Worm (Caenorhabditis elegans) whole organism, mixed stage, embryonic: Measurements from ENCODE around the gene sri-4.

ENCODE experiments used
- drap-1 ChIP-seq: fragments of 200-800 bp; sonication (Bioruptor generic); optimal IDR thresholded peaks from 3 replicates; lab custom pipeline; 2018; ENCODE audit warnings: mild to moderate bottlenecking, missing genetic modification characterization, missing compliant biosample characterization
- lin-32 ChIP-seq: fragments of 200-800 bp; sonication (Bioruptor generic); optimal IDR thresholded peaks from 2 replicates; lab custom pipeline; 2018; ENCODE audit warnings: mild to moderate bottlenecking, missing genetic modification characterization, missing compliant biosample characterization
- lsy-2 ChIP-seq: fragments of 150-350 bp; optimal IDR thresholded peaks from 2 replicates; lab custom pipeline; 2014; ENCODE audit warnings: missing biosample characterization, missing genetic modification characterization
- mep-1 ChIP-seq: fragments of 150-350 bp; optimal IDR thresholded peaks from 2 replicates; lab custom pipeline; 2017; ENCODE audit warnings: missing biosample characterization, missing genetic modification reagents, missing genetic modification characterization, inconsistent platforms
- nhr-12 ChIP-seq: fragments of 150-350 bp; optimal IDR thresholded peaks from 2 replicates; lab custom pipeline; 2014; ENCODE audit warnings: missing biosample characterization, missing genetic modification characterization
- nhr-28 ChIP-seq: fragments of 150-350 bp; optimal IDR thresholded peaks from 2 replicates; lab custom pipeline; 2014; ENCODE audit warnings: missing biosample characterization, missing genetic modification characterization
- unc-39 ChIP-seq: fragments of 150-350 bp; optimal IDR thresholded peaks from 2 replicates; lab custom pipeline; 2014; ENCODE audit warnings: missing biosample characterization, missing genetic modification characterization
- ztf-11 ChIP-seq: fragments of 150-350 bp; optimal IDR thresholded peaks from 2 replicates; lab custom pipeline; 2014; ENCODE audit warnings: missing biosample characterization, missing genetic modification characterization

DNA sequence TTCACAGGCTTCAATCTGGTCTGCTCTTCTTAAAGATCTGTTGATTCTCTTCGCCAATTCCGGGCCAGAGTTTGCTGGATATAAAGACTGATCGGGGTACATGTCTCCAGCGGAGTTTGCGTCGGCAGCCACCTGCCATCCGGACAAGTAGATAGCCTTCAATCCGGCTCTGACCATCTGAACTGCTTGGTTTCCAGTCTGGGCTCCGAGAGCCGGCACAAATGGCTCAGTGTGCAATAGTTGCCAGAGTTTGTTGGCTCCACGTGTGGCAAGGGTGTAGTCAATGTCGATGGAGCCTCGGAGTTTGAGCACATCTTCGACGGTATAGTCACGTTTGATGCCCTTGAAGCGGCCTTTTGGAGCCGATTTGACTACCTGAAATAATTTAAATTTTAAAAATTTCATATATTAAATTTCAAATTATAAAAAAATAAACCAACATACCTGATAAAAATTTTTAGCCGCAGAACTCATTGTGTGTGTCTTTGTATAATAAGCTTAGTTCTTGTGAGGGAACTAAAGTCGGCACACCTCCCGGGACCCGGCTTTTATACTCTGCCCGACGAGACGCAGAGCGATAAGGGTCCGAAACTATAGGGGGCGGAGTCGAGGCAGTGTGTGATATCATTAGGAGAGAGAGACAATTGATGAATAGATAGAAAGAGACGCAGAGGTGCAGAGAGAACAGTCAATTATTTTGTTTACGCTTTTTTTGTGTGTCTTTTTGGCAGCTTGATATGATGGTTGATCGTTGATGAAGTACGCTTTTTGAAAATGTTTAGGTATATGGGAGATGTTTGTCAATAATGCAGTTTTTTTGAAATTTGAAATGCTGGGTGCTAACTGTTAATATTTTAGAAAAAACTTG, 20.4 kb upstream of the sri-4 start, which contains the start of the genes icl-1 and srh-2:
- TF ChIP-seq lin-32 (GFP tag; lab: Kevin White, UChicago) (no peak), ztf-11 (tag; lab: Kevin White, UChicago) (no peak), nhr-12 (tag; lab: Kevin White, UChicago) (no peak), nhr-28 (tag; lab: Kevin White, UChicago) (no peak), drap-1 (GFP tag; lab: Kevin White, UChicago) (no peak), mep-1 (no peak), unc-39 (tag; lab: Kevin White, UChicago) (no peak), lsy-2 (tag; lab: Kevin White, UChicago) (no peak)
